Fruit fly (Drosophila melanogaster): ENCODE measurements around the gene CG11723.

The CG11723 gene

DNA sequence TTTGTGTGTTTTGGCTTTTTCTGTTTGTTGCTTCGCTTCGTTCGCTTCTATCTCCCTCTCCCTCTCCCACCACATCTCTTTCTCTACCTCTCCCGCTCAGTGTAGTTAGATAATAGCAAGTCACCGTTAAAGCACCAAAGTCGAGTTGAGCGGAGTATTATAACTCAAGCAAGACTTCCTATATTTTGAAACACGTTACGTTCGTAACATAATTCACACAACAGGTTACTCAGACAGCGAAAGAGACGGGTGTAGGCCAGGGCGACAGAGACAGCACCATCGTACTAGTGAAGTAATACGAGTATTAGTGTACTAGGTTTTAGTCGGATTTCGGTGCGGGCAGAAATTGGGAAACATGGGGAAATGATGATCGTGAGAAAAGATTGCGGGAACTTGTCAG, 26.5 kb upstream of the CG11723 start:
- TF ChIP-seq Pif1B (GFP tag; optimal IDR thresholded peaks at IDR 0.05) (no peak), fd96Ca (GFP tag; IDR thresholded peaks at IDR 0.05) (no peak), CG17806 (tag; optimal IDR thresholded peaks at IDR 0.05) (no peak), CG4496 (GFP tag; IDR thresholded peaks at IDR 0.05) (no peak), CG9948 (tag; optimal IDR thresholded peaks at IDR 0.05) (no peak), rn (GFP tag; IDR thresholded peaks at IDR 0.05) (no peak), CG8301 (tag; optimal IDR thresholded peaks at IDR 0.05) (no peak)

dm6 chr2L:2173191-2173590, 26.1 kb upstream of the CG11723 start:
- no peak for TF ChIP-seq EcR (GFP tag; optimal IDR thresholded peaks at IDR 0.05)
- TF ChIP-seq Pif1A (GFP tag; optimal IDR thresholded peaks at IDR 0.05), result no peak
- no peak for TF ChIP-seq CG32121 (GFP tag; IDR thresholded peaks at IDR 0.05)

DNA sequence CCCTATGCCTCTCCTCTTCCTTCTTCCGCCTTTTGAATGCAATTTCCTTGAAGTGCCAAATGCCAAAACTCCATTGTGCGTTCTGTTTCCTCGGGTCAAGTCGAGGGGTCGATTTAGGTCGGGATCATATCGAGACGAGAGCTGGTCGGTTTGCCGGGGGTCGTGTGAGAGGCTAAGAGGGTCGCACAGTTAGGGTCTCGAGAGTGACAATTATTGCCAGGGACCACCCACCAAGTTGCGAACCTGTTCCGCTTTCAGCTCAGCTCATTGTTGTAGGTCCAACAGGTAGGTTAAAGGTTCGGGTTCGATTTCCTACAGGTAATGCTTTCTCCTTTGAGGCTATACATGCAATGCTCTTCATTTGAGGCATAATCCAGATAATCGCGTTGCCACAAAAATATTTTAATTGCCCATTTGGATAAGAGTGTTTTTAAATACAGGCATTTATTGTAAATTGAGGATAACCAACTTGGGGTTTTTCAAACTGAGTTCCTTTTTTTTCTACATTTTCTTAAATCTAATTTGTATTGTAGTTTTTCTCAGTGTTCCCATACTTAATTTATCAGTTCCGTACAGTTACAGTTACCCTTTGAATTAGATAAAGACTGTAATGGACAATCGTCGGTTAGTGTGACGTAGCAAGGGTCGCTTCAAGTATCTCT, 25.5 kb upstream of the CG11723 start:
- TF ChIP-seq Snoo (tag; optimal IDR thresholded peaks at IDR 0.05) (no peak), CG10348 (GFP tag; IDR thresholded peaks at IDR 0.05) (no peak), CG9948 (tag; optimal IDR thresholded peaks at IDR 0.05) (no peak), fd96Ca (GFP tag; IDR thresholded peaks at IDR 0.05) (no peak)

DNA sequence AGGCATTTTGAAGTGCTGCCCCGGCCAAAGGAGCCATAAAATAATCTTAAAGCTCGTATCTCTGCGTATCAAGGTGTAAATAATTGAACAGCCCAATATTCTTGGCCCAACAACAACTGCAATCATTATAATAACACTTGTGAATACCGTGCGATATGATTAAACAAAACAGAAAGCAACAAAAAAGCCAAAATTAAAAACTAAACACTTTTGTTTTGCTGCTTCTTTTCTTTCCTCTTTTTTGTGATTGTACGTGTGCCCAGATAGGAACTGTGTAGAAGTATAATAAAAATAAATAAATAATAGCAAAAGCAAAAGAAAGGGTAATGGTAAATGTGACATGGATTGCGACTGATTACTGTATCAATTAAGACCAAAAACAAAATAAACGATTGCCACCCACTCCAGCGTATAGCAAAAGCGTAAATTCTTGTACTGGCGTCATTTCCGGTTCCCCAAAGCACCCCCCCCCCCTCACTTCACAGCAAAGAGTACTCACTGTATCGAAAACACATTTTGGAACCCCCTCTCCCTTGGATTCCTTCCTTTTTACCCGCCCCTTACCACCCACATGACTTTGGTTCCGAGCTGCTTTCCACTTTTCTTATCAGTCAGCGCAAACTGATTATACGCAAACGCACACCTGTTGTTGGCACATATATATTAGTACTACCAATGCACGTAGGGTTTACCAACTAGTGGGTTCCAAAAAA, 24.4 kb upstream of the CG11723 start:
- TF ChIP-seq EcR (GFP tag; optimal IDR thresholded peaks at IDR 0.05) (no peak), gl (tag; optimal IDR thresholded peaks at IDR 0.05) (no peak), CG8159 (tag; optimal IDR thresholded peaks at IDR 0.05) (no peak), CG9948 (tag; optimal IDR thresholded peaks at IDR 0.05) (no peak), CG12605 (GFP tag; IDR thresholded peaks at IDR 0.05) (no peak)

DNA sequence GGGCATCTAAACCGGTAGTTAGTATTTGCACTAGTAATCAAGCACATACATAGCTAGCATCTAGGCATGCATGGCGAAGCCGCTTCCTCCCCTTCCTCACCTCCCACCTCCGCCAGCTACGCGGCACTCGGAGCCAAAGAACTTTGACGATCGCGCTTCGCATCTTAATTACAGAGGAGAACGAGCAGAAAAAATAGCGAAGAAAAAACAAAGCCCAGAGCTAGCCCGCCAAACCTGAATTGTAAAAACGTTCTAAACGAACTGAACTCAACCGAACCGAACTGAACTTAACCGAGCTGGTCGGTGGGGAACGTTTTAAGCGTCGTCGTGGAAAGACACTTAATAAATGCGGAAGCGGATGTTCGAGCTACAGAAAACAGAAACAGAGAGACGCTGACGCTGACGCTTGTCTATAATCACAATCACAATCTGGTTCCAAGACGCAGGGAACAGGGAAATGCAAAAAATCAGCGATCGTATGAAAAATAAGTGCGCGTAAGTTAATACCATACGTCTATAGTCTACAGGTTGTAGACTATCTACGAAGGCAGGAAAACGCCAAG, 21.9 kb upstream of the CG11723 start:
- TF ChIP-seq EcR (GFP tag; optimal IDR thresholded peaks at IDR 0.05) (peak; percentile 95), CG13204 (GFP tag; optimal IDR thresholded peaks at IDR 0.05) (peak; percentile 69), CG8301 (tag; optimal IDR thresholded peaks at IDR 0.05) (no peak)

DNA sequence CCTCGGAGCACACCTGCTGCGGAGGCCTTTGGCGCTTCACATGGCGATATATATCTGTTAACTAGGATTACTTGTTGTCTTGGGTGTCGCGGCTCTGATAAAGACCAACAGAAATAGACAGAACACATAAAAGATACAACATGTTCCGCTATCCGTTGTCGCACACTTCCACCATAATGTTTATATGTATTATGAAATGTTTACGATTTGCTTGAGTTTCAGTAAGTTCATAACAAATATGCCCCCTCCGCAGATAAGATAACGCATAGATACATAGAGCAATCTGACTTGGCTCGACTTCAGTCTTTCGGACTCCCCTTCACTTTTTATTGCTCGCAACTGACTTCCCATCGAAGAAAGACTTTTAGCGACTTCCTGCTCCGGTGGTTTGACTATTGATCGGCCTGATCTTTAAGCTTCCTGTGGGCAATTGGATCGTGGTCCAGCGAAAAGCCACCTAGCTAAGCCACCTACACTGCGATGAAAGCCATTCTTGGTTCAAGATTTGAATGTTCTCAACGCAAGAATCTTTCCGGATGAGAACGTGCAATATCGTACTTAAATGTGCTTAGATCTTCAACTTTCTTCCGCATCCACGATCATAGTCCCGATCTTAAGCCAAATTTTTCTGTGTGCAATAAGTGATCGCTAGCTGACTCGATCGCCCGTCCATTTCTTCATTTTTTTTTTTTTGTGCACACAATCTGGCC, 21.3 kb upstream of the CG11723 start:
- no peak for TF ChIP-seq Snoo (tag; optimal IDR thresholded peaks at IDR 0.05)
- no peak for TF ChIP-seq EcR (GFP tag; optimal IDR thresholded peaks at IDR 0.05)
- peak; percentile 80 for TF ChIP-seq Ets98B (GFP tag; IDR thresholded peaks at IDR 0.05)
- TF ChIP-seq rn (GFP tag; IDR thresholded peaks at IDR 0.05), result peak; percentile 68
- peak; percentile 91 for TF ChIP-seq CG4496 (GFP tag; IDR thresholded peaks at IDR 0.05)
- no peak for TF ChIP-seq CG10348 (GFP tag; IDR thresholded peaks at IDR 0.05)
- TF ChIP-seq D1 (tag; optimal IDR thresholded peaks at IDR 0.05), result no peak
- TF ChIP-seq Pif1A (GFP tag; optimal IDR thresholded peaks at IDR 0.05), result peak; percentile 71
- no peak for TF ChIP-seq CG13204 (GFP tag; optimal IDR thresholded peaks at IDR 0.05)
- TF ChIP-seq Pif1B (GFP tag; optimal IDR thresholded peaks at IDR 0.05), result peak; percentile 76
- peak; percentile 79 for TF ChIP-seq CG9948 (tag; optimal IDR thresholded peaks at IDR 0.05)
- TF ChIP-seq CG15710 (tag; optimal IDR thresholded peaks at IDR 0.05), result peak; percentile 19
- peak; percentile 63 for TF ChIP-seq CG34367 (tag; optimal IDR thresholded peaks at IDR 0.05)
- peak; percentile 81 for TF ChIP-seq CG17806 (tag; optimal IDR thresholded peaks at IDR 0.05)
- TF ChIP-seq CG12605 (GFP tag; IDR thresholded peaks at IDR 0.05), result peak; percentile 46; the same call in 1 of the 2 replicates
- peak; percentile 91 for TF ChIP-seq CG8301 (tag; optimal IDR thresholded peaks at IDR 0.05)
- peak; percentile 91 for TF ChIP-seq CG14655 (GFP tag; optimal IDR thresholded peaks at IDR 0.05)
- TF ChIP-seq gl (tag; optimal IDR thresholded peaks at IDR 0.05), result peak; percentile 43
- peak; percentile 73 for TF ChIP-seq CG8159 (tag; optimal IDR thresholded peaks at IDR 0.05)
- TF ChIP-seq fd96Ca (GFP tag; IDR thresholded peaks at IDR 0.05), result peak; percentile 94
- peak; percentile 52 for TF ChIP-seq CG32121 (GFP tag; IDR thresholded peaks at IDR 0.05)
